Fruit fly (Drosophila melanogaster) whole organism, embryonic: ENCODE results near the gene DCTN6-p27.

Source experiments
- ATbp ChIP-seq: fragments of 200-800 bp; sonication (Bioruptor generic); optimal IDR thresholded peaks from 2 replicates; lab custom pipeline; 2017; ENCODE audit warnings: missing biosample characterization, mild to moderate bottlenecking, missing genetic modification characterization, missing genetic modification reagents
- BEAF-32 ChIP-seq: fragments of 200-800 bp; sonication (Bioruptor generic); optimal IDR thresholded peaks from 3 replicates; lab custom pipeline; 2017; ENCODE audit warnings: missing biosample characterization, missing genetic modification characterization, mild to moderate bottlenecking, moderate library complexity, missing genetic modification reagents
- CG10654 ChIP-seq: fragments of 200-800 bp; sonication (Bioruptor generic); optimal IDR thresholded peaks from 2 replicates; lab custom pipeline; 2016; ENCODE audit warnings: missing biosample characterization, missing genetic modification characterization
- CG13296 ChIP-seq: fragments of 200-800 bp; sonication (Bioruptor generic); optimal IDR thresholded peaks from 3 replicates; lab custom pipeline; 2018; ENCODE audit warnings: missing biosample characterization, mild to moderate bottlenecking, missing genetic modification characterization
- CG14441 ChIP-seq: fragments of 200-800 bp; sonication (Bioruptor generic); IDR thresholded peaks from 2 replicates; pipeline ENCODE4 v1.3.6; 2022; ENCODE audit warnings: missing biosample characterization, missing genetic modification characterization
- CG14860 ChIP-seq: fragments of 200-800 bp; sonication (Bioruptor generic); IDR thresholded peaks from 3 replicates; pipeline ENCODE4 v1.3.6; 2022; ENCODE audit warnings: missing biosample characterization, missing genetic modification characterization; ENCODE audit not compliant: partially characterized antibody
- CG15269 ChIP-seq: fragments of 200-800 bp; sonication (Bioruptor generic); optimal IDR thresholded peaks from 2 replicates; lab custom pipeline; 2018; ENCODE audit warnings: missing biosample characterization, mild to moderate bottlenecking, missing genetic modification characterization, moderate library complexity
- CG1529 ChIP-seq: fragments of 200-800 bp; sonication (Bioruptor generic); optimal IDR thresholded peaks from 3 replicates; lab custom pipeline; 2018; ENCODE audit warnings: missing biosample characterization, missing genetic modification characterization
- CG17829 ChIP-seq: fragments of 200-800 bp; optimal IDR thresholded peaks from 2 replicates; lab custom pipeline; 2019; ENCODE audit warnings: missing biosample characterization, mild to moderate bottlenecking, missing genetic modification characterization, moderate library complexity
- CG2199 ChIP-seq: fragments of 200-800 bp; sonication (Bioruptor generic); IDR thresholded peaks from 3 replicates; pipeline ENCODE4 v1.3.6; 2022; ENCODE audit warnings: missing biosample characterization, missing genetic modification characterization
- CG2678 ChIP-seq: fragments of 200-800 bp; sonication (Bioruptor generic); optimal IDR thresholded peaks from 3 replicates; lab custom pipeline; 2019; ENCODE audit warnings: missing biosample characterization, mild to moderate bottlenecking, missing genetic modification characterization, moderate library complexity
- CG31441 ChIP-seq: fragments of 200-800 bp; sonication (Bioruptor generic); IDR thresholded peaks from 2 replicates; pipeline ENCODE4 v1.3.6; 2022; ENCODE audit warnings: missing biosample characterization, missing genetic modification characterization
- CG34422 ChIP-seq: fragments of 200-800 bp; sonication (Bioruptor generic); IDR thresholded peaks from 3 replicates; pipeline ENCODE4 v1.3.6; 2022; ENCODE audit warnings: missing biosample characterization, missing genetic modification characterization
- CG4820 ChIP-seq: fragments of 200-800 bp; sonication (Bioruptor generic); optimal IDR thresholded peaks from 3 replicates; lab custom pipeline; 2016; ENCODE audit warnings: missing biosample characterization, missing genetic modification characterization
- CG7963 ChIP-seq: fragments of 200-800 bp; sonication (Bioruptor generic); IDR thresholded peaks from 3 replicates; pipeline ENCODE4 v1.3.6; 2022; ENCODE audit warnings: missing biosample characterization, missing genetic modification characterization; ENCODE audit not compliant: partially characterized antibody
- CG9817 ChIP-seq: fragments of 200-800 bp; sonication (Bioruptor generic); optimal IDR thresholded peaks from 2 replicates; lab custom pipeline; 2018; ENCODE audit warnings: missing biosample characterization, mild to moderate bottlenecking, missing genetic modification characterization, moderate library complexity
- CG9876 ChIP-seq: fragments of 200-800 bp; sonication (Bioruptor generic); optimal IDR thresholded peaks from 2 replicates; lab custom pipeline; 2016; ENCODE audit warnings: missing biosample characterization, missing genetic modification characterization
- Elba2 ChIP-seq: fragments of 200-800 bp; sonication (Bioruptor generic); optimal IDR thresholded peaks from 3 replicates; lab custom pipeline; 2016; ENCODE audit warnings: missing biosample characterization, missing genetic modification characterization
- HLH3B ChIP-seq: fragments of 200-800 bp; sonication (Bioruptor generic); IDR thresholded peaks from 2 replicates; pipeline ENCODE4 v1.3.6; 2022; ENCODE audit warnings: missing biosample characterization, missing genetic modification characterization
- Hmr ChIP-seq: fragments of 200-800 bp; sonication (Bioruptor generic); optimal IDR thresholded peaks from 3 replicates; lab custom pipeline; 2017; ENCODE audit warnings: mild to moderate bottlenecking, missing biosample characterization, missing genetic modification reagents, missing genetic modification characterization
- Lim3 ChIP-seq: fragments of 200-800 bp; sonication (Bioruptor generic); IDR thresholded peaks from 2 replicates; pipeline ENCODE4 v1.3.6; 2022; ENCODE audit warnings: missing biosample characterization, missing genetic modification characterization
- NC2β ChIP-seq: fragments of 200-800 bp; sonication (Bioruptor generic); optimal IDR thresholded peaks from 2 replicates; lab custom pipeline; 2016; ENCODE audit warnings: missing biosample characterization, missing genetic modification characterization
- Opbp ChIP-seq: fragments of 200-800 bp; sonication (Bioruptor generic); IDR thresholded peaks from 3 replicates; pipeline ENCODE4 v1.3.6; 2022; ENCODE audit warnings: missing biosample characterization, missing genetic modification characterization; ENCODE audit not compliant: partially characterized antibody
- Side ChIP-seq: fragments of 200-800 bp; sonication (Bioruptor generic); optimal IDR thresholded peaks from 2 replicates; lab custom pipeline; 2016; ENCODE audit warnings: missing biosample characterization, missing genetic modification characterization
- Sox100B ChIP-seq: fragments of 200-800 bp; sonication (Bioruptor generic); optimal IDR thresholded peaks from 3 replicates; lab custom pipeline; 2018; ENCODE audit warnings: missing biosample characterization, mild to moderate bottlenecking, missing genetic modification characterization
- Trl ChIP-seq, 3 experiments: fragments of >200 bp in 2 of 3; fragments of 200-800 bp in 1 of 3; sonication (Bioruptor generic) in 1 of 3; optimal IDR thresholded peaks; 2 replicates in 1 of 3; 3 replicates in 2 of 3; lab custom pipeline; 2016 to 2017; ENCODE audit warnings: missing biosample characterization in 1 of 3, missing genetic modification characterization in 1 of 3
- Vsx1 ChIP-seq: fragments of 200-800 bp; sonication (Bioruptor generic); optimal IDR thresholded peaks from 2 replicates; lab custom pipeline; 2017; ENCODE audit warnings: missing biosample characterization, mild to moderate bottlenecking, missing genetic modification characterization, missing genetic modification reagents
- al ChIP-seq: fragments of 200-800 bp; sonication (Bioruptor generic); IDR thresholded peaks from 2 replicates; pipeline ENCODE4 v1.3.6; 2022; ENCODE audit warnings: missing biosample characterization, missing genetic modification characterization
- aop ChIP-seq: fragments of 200-800 bp; sonication (Bioruptor generic); IDR thresholded peaks from 2 replicates; pipeline ENCODE4 v1.3.6; 2022; ENCODE audit warnings: missing biosample characterization, missing genetic modification characterization
- dati ChIP-seq: fragments of 200-800 bp; sonication (Bioruptor generic); IDR thresholded peaks from 2 replicates; pipeline ENCODE4 v1.3.6; 2022; ENCODE audit warnings: missing biosample characterization, missing genetic modification characterization
- disco-r ChIP-seq: fragments of 200-800 bp; sonication (Bioruptor generic); optimal IDR thresholded peaks from 2 replicates; lab custom pipeline; 2016; ENCODE audit warnings: missing biosample characterization, missing genetic modification characterization
- dmrt11E ChIP-seq: fragments of 200-800 bp; sonication (Bioruptor generic); optimal IDR thresholded peaks from 3 replicates; lab custom pipeline; 2018; ENCODE audit warnings: missing biosample characterization, mild to moderate bottlenecking, missing genetic modification characterization, moderate library complexity
- gcm2 ChIP-seq: fragments of 200-800 bp; sonication (Bioruptor generic); optimal IDR thresholded peaks from 2 replicates; lab custom pipeline; 2016; ENCODE audit warnings: missing biosample characterization, missing genetic modification characterization
- ham ChIP-seq: fragments of 200-800 bp; sonication (Bioruptor generic); IDR thresholded peaks from 2 replicates; pipeline ENCODE4 v1.3.6; 2022; ENCODE audit warnings: missing biosample characterization, missing genetic modification characterization
- hbn ChIP-seq: fragments of 200-800 bp; sonication (Bioruptor generic); IDR thresholded peaks from 2 replicates; pipeline ENCODE4 v1.3.6; 2022; ENCODE audit warnings: missing biosample characterization, missing genetic modification characterization; ENCODE audit not compliant: partially characterized antibody
- her ChIP-seq: fragments of 200-800 bp; sonication (Bioruptor generic); optimal IDR thresholded peaks from 2 replicates; lab custom pipeline; 2016; ENCODE audit warnings: missing biosample characterization, missing genetic modification characterization
- ind ChIP-seq: fragments of 200-800 bp; sonication (Bioruptor generic); optimal IDR thresholded peaks from 3 replicates; lab custom pipeline; 2016; ENCODE audit warnings: missing biosample characterization, missing genetic modification characterization
- peb ChIP-seq: fragments of 200-800 bp; sonication (Bioruptor generic); IDR thresholded peaks from 2 replicates; pipeline ENCODE4 v1.3.6; 2022; ENCODE audit warnings: missing biosample characterization, missing genetic modification characterization
- pho ChIP-seq: fragments of 200-800 bp; sonication (Bioruptor generic); optimal IDR thresholded peaks from 2 replicates; lab custom pipeline; 2016; ENCODE audit warnings: missing biosample characterization, missing genetic modification characterization
- row ChIP-seq: fragments of 200-800 bp; sonication (Bioruptor generic); IDR thresholded peaks from 3 replicates; pipeline ENCODE4 v1.3.6; 2022; ENCODE audit warnings: missing biosample characterization, missing genetic modification characterization
- run ChIP-seq: fragments of 200-800 bp; sonication (Bioruptor generic); optimal IDR thresholded peaks from 3 replicates; lab custom pipeline; 2018; ENCODE audit warnings: missing biosample characterization, mild to moderate bottlenecking, missing genetic modification characterization
- sd ChIP-seq: fragments of 200-800 bp; sonication (Bioruptor generic); optimal IDR thresholded peaks from 3 replicates; lab custom pipeline; 2018; ENCODE audit warnings: missing biosample characterization, mild to moderate bottlenecking, missing genetic modification characterization, moderate library complexity
- slbo ChIP-seq: fragments of 200-800 bp; sonication (Bioruptor generic); IDR thresholded peaks from 2 replicates; pipeline ENCODE4 v1.3.6; 2022; ENCODE audit warnings: missing biosample characterization, missing genetic modification characterization
- ssp ChIP-seq: fragments of 200-800 bp; sonication (Bioruptor generic); IDR thresholded peaks from 2 replicates; pipeline ENCODE4 v1.3.6; 2022; ENCODE audit warnings: missing biosample characterization, missing genetic modification characterization
- trh ChIP-seq: fragments of 200-800 bp; sonication (Bioruptor generic); optimal IDR thresholded peaks from 2 replicates; lab custom pipeline; 2016; ENCODE audit warnings: missing biosample characterization, missing genetic modification characterization
- unpg ChIP-seq: fragments of 200-800 bp; sonication (Bioruptor generic); optimal IDR thresholded peaks from 3 replicates; lab custom pipeline; 2018; ENCODE audit warnings: missing biosample characterization, mild to moderate bottlenecking, missing genetic modification characterization, moderate library complexity
- wor ChIP-seq: fragments of 200-800 bp; sonication (Bioruptor generic); IDR thresholded peaks from 2 replicates; pipeline ENCODE4 v1.3.6; 2022; ENCODE audit warnings: missing biosample characterization, missing genetic modification characterization
- zen ChIP-seq: fragments of 200-800 bp; sonication (Bioruptor generic); optimal IDR thresholded peaks from 3 replicates; lab custom pipeline; 2018; ENCODE audit warnings: missing biosample characterization, mild to moderate bottlenecking, missing genetic modification characterization, moderate library complexity
- zf30C ChIP-seq: fragments of 200-800 bp; sonication (Bioruptor generic); optimal IDR thresholded peaks from 3 replicates; lab custom pipeline; 2018; ENCODE audit warnings: missing biosample characterization, mild to moderate bottlenecking, missing genetic modification characterization

The DCTN6-p27 gene

dm6 chr2L:19141435-19142126, 9.5 kb downstream of the DCTN6-p27 start (continued):
- TF ChIP-seq CG34422 (0 out of 3 replicates have a peak, but pooled peaks have one; percentile 43), CG17829 (peak; percentile 71), gcm2 (GFP tag; lab: Kevin White, UChicago) (peak; percentile 51), dmrt11E (tag; lab: Kevin White, UChicago) (peak; percentile 79), CG14860 (GFP tag; lab: Robert Waterston, UW) (no peak), CG31441 (GFP tag; lab: Robert Waterston, UW) (peak; percentile 76), ham (no peak), sd (tag; lab: Kevin White, UChicago) (peak; percentile 10), her (GFP tag; lab: Kevin White, UChicago) (peak; percentile 52), ATbp (GFP tag; lab: Kevin White, UChicago) (peak; percentile 54), row (GFP tag; lab: Robert Waterston, UW) (peak; percentile 57; the same call in 2 of the 3 replicates), Trl (optimal IDR thresholded peaks at IDR 0.05; lab: Kevin White, UChicago) (no peak), Trl (GFP tag; optimal IDR thresholded peaks at IDR 0.05; lab: Kevin White, UChicago) (peak; percentile 81), Side (GFP tag; lab: Kevin White, UChicago) (peak; percentile 63), BEAF-32 (GFP tag; lab: Kevin White, UChicago) (no peak), CG2678 (tag; lab: Kevin White, UChicago) (peak; percentile 89), disco-r (GFP tag; lab: Kevin White, UChicago) (peak; percentile 34), CG13296 (GFP tag; lab: Kevin White, UChicago) (peak; percentile 74), unpg (GFP tag; lab: Kevin White, UChicago) (peak; percentile 71), NC2β (peak; percentile 49), dati (GFP tag; lab: Robert Waterston, UW) (no peak), Vsx1 (GFP tag; lab: Kevin White, UChicago) (peak; percentile 64), aop (GFP tag; lab: Robert Waterston, UW) (no peak), run (tag; lab: Kevin White, UChicago) (no peak), ssp (no peak), trh (GFP tag; lab: Kevin White, UChicago) (peak; percentile 7), Sox100B (GFP tag; lab: Kevin White, UChicago) (peak; percentile 82), CG7963 (GFP tag; lab: Robert Waterston, UW) (no peak), CG14441 (GFP tag; lab: Robert Waterston, UW) (peak; percentile 35; the same call in 1 of the 2 replicates), Elba2 (GFP tag; lab: Kevin White, UChicago) (no peak), pho (GFP tag; lab: Kevin White, UChicago) (peak; percentile 74), Lim3 (GFP tag; lab: Robert Waterston, UW) (no peak), CG2199 (GFP tag; lab: Robert Waterston, UW) (no peak), wor (GFP tag; lab: Robert Waterston, UW) (peak; percentile 27; the same call in 1 of the 2 replicates), slbo (GFP tag; lab: Robert Waterston, UW) (peak; percentile 69), al (GFP tag; lab: Robert Waterston, UW) (peak; percentile 49), zen (peak; percentile 46), HLH3B (GFP tag; lab: Robert Waterston, UW) (0 out of 2 replicates have a peak, but pooled peaks have one; percentile 7), zf30C (GFP tag; lab: Kevin White, UChicago) (no peak), hbn (GFP tag; lab: Robert Waterston, UW) (no peak), Hmr (GFP tag; lab: Kevin White, UChicago) (peak; percentile 80), CG9876 (GFP tag; lab: Kevin White, UChicago) (no peak), CG9817 (tag; lab: Kevin White, UChicago) (peak; percentile 62), CG10654 (GFP tag; lab: Kevin White, UChicago) (peak; percentile 26), CG1529 (GFP tag; lab: Kevin White, UChicago) (peak; percentile 52), ind (GFP tag; lab: Kevin White, UChicago) (peak; percentile 68), peb (no peak), CG15269 (tag; lab: Kevin White, UChicago) (peak; percentile 77), CG4820 (GFP tag; lab: Kevin White, UChicago) (peak; percentile 67), Opbp (GFP tag; lab: Robert Waterston, UW) (no peak)
